Fruit fly (Drosophila melanogaster): ENCODE data around the gene CG9702.

DNA sequence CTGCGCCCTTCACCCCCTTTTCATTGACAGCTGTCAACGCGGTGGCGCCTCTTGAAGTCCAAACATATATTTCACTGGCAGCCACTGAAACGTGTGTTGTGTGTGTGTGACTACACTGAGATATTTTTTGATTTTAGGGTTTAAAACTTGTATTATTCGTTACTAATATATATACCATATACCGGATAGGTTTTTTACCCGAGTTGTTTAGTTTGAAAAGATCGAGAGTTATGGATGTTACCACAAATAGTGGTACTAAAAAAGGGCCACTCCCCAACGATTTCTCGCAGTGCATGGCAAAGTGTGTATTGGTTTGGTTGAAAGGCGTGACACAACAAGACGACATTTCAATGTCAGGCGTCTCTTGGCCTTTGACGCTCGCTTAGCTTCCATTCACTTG is 42.8 kb upstream of the CG9702 start:
- TF ChIP-seq Dll (optimal IDR thresholded peaks at IDR 0.05), result no peak
- no peak for TF ChIP-seq EcR (GFP tag; optimal IDR thresholded peaks at IDR 0.05)
- no peak for TF ChIP-seq pan (optimal IDR thresholded peaks at IDR 0.05)
